Fruit fly (Drosophila melanogaster) whole organism, larva: ENCODE results near the gene CG13398.

Experiments
- noc ChIP-seq: fragments of 200-800 bp; sonication (Bioruptor generic); optimal IDR thresholded peaks from 3 replicates; lab custom pipeline; 2019; ENCODE audit warnings: missing biosample characterization, mild to moderate bottlenecking, missing genetic modification characterization, moderate library complexity

Gene CG13398

DNA sequence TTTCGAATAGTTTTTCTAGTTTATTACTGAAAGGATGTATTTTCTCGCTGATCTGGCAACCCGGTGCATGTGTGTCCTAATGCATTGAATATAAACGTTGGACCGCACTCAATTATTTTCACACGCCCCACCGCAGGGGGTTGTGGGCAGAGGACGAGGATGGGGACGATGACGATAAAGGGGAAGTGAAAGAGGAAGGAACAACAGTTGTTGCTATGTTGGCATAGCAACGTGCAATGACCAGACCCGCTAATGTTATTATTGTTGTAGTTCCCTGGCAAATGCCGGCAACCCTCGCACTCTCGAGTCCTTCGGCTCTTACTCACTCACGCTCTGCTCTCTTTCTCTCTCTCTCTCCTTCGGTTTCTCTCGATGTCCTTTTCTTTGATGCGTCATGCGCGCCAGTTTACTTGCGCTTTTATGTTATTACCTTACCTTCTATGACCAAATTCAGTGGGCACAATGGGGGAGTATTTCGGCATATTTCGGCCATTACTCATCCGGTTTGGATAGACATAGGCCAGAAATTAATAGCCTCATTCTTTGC lies 9.7 kb upstream of the CG13398 start:
- no peak for TF ChIP-seq noc

DNA sequence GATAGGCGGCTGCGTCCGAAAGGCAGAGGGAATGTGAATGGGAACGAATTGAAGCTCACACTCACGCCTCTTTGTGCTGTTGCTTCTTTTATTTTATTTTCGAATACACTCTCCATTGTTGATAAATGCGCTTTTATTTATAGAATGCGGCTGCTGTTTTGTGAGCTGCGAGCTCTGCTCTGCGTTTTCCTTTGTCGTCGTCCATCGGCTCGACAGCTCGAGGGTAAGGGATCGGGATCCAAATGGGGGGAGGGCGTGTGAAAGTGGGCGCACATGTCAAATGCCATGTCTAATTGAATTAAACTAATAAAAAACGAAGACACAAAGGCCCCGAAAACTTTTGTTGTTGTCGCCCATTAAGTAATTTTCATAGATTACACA lies 9.0 kb upstream of the CG13398 start:
- TF ChIP-seq noc, result no peak

DNA sequence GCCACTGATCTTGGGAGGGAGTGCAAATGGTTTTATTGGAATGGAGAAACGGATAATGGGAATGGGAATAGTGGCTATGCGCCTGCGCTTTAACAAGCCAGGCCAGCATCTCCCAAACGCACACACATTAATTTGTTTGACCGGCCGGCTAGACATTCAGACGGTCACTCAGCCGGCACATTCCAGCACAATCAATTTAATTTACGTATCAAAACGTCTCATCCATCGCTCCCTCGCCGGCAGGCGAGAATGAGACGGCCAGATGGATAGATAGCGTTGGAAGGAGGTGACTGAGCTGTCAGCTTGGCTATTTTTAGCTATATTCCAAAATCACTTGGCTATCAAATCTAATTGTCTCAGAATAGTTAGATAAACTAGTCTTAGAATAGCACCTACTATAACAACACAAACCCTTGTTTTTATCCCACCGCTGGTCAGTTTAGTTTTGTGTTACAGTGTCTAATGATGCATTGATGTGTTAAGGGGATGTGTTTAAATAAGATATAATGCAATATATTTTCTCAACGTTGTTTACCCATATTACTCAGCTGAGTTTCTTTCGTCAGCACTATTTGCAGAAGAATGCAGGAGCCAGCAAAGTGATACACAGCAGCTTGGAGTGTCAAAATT lies 8.5 kb upstream of the CG13398 start:
- TF ChIP-seq noc, result no peak

DNA sequence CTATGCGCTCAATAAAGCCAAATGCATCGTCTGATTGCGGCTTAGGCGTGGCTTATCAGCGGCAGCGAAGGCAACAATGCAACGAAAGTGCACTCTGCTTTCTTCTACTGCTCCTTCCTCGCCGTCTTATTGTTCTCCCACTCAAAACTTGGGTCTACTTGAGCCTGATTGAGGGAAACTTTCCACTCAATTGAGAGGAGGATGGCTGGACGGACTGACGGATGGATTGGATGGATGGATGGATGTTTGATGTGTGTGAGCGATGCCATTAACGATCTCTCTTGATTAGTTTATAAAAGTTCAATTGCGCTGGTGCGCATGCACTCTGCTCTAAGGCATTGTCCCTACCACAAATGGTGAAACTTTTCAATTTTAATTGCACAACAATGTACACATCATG lies 8.0 kb upstream of the CG13398 start:
- no peak for TF ChIP-seq noc

DNA sequence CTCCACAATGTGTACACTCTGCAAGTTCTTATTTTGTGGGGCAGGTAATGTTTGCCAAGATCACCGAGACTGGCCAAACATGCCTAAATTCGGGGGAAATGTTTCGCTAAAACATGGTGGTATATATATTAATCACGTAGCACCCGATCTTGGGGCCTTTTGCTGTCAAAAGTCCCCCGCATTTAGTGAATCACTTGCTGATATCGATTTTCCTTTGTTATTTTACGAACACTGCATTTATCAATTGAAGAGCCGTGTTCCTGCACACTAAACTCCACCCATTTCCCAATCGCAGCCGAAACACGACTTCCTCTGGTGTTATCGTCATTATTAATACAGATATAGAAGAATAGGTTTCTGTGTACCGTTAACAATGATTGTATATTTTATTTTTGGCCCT lies 6.7 kb upstream of the CG13398 start:
- no peak for TF ChIP-seq noc

DNA sequence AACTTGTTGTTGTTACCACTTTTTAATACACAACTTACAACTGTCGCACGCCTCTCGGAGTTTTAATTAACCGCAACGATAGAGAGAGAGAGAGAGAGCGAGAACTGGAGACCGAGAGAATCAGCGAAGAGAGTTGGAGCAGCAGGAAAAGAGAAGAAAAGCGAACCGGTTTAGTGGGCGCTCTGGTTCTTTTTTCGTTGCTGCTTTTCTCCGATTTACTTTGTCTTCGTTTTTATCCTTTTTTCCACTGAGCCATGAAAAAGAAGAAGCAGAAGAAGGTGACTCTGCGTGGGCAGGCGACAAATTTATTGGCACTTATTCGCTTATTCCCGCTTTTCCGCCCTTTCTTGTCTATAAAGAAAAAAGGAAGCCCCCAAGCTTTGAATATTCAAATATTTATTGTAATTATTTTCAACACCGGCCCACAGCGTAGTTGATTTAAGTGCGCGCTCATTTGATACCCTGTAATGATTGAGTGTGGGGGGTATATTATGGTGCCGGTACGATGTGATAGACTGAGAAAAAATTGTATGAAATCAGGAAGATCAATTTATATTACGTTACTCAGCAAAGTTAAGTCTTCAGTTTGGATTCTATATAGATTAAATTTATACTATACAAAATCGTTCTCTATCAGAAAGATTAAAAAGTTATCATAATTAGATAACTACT lies 5.3 kb upstream of the CG13398 start:
- TF ChIP-seq noc, result no peak

DNA sequence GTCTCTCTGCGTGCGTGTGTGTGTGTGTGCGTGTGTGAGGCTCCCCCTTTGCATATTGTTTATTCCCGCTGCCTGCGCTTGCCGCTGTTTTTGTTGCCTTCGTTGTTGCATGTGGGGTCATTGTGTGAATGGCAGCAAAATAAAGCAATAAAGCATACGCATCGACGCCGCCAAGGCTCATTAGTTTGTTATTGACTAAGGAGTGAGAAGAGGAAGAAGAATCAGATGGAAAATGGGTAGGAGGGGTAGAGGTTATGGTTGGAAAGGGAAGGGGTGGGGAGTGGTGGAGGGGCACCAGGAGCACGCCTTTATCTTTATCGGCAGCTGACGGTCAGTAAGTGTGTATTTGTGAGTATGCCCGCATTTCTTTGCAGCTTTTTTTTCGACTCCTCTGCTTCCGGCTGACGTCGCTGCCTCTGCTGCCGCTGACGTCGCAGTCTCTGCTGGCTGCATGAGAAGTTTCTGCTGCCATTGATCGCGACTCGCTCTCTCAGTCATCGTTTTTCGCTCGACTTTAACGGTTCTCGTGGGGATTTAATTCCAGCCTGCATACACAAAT lies 4.4 kb upstream of the CG13398 start:
- no peak for TF ChIP-seq noc

DNA sequence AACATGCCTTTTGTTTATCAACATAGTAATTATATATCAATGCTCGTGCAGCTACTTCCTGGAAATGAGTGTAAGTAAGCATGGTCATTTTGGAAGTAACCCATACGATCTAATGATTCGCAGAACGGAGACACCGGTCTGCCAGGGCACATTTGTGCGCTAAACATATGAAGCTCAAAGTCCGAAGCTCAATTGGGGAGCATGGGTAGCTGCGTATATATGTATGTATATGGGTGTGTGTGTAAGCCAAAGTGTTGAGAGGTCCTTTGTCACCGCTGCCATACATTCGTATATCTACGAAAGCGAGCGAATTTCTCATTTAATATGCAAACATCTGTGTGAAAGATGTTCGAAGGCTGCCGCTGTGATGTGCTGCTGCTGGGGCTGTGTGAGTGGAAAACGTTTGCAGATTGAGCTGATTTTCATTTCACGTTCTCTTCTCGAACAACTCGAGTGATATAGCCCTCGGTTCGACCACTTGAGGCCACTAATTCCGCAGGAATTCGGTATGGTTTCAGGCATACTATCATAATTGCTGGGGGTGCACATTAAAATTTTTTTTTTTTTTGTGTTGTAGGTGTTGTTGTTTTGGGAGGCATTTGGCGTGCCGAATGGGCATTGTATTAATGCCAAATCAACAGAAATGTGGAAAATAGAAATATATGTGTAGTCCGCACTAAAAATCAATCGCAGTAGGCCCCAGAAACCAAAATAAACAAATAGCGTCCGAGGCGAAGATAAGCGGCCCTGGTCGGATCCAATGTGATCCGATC lies 3.2 kb upstream of the CG13398 start:
- no peak for TF ChIP-seq noc

DNA sequence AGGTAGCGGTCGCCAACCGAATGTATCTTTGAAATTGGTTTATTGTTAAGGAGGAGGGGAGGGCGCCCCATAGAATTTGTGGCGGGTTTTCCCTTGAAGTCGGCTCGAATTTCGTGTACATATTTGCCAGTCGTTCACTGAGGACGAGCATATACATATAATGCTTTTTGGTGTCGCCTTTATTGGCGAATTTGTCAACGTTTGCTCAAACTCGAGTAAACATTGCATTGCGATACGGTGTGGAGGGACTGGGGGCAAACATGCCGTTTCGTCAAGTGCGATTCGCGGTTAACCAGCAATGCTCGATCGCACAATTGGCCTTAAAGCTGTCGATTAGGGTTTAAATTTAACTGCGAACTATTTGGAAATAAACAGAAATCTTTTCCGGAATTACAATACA lies 2.5 kb upstream of the CG13398 start:
- no peak for TF ChIP-seq noc

DNA sequence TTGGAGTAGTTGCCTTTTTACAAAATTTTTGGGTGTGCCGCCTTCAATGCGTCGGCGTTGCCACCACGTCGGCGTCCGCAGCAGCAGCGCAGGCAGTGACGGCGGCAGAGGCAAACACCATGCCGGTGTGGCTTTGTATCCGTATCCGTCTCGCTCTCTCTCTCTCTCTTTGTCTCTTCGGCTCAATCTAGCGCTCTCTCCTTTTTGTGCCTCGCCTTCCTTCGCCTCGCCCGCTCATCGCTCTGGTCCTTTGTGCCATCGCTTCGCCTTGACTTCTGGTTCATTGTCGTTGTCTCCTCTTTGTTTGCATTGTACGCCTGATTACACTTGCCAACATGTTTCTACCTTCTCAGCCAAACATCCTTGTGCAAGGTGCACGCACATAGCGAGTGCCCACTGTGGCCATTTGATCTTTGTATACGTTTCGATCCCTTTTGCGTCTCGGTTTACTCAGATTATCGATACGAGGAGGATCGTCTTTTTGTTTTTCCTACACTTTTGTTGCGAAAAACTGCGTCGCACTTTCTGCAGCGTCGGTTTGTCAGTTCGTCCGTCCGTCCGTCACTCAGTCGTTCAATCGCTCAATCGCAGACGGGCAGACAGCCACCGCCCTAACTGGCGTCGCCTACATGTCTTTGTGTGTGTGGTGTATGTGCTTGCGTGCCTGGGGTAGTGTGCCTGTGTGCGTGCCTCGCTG lies 1.4 kb upstream of the CG13398 start:
- TF ChIP-seq noc, result peak; percentile 21

DNA sequence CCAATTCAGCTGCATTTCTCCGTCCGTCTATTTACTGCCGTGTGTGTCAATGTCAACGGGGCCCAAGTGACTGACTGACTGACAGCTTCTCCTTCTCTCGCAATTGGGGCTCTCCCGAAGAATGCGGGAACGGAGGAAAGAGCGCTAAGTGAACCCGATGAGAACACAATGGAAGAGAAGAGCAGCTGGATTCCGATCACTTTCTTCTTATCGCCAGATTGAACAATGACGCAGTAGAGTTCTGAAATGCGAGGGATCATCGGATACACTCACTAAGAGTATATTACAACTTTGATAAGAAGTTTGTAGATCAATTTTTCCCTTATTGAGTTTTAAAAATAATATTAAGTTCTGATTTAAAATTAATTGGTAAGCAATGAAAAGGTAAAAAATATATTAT lies 3.5 kb downstream of the CG13398 start, which contains the start of gene Naglu:
Gene Naglu, minus strand, starts transcription at position 339 of the 400 bp plus-strand sequence.
- no peak for TF ChIP-seq noc

DNA sequence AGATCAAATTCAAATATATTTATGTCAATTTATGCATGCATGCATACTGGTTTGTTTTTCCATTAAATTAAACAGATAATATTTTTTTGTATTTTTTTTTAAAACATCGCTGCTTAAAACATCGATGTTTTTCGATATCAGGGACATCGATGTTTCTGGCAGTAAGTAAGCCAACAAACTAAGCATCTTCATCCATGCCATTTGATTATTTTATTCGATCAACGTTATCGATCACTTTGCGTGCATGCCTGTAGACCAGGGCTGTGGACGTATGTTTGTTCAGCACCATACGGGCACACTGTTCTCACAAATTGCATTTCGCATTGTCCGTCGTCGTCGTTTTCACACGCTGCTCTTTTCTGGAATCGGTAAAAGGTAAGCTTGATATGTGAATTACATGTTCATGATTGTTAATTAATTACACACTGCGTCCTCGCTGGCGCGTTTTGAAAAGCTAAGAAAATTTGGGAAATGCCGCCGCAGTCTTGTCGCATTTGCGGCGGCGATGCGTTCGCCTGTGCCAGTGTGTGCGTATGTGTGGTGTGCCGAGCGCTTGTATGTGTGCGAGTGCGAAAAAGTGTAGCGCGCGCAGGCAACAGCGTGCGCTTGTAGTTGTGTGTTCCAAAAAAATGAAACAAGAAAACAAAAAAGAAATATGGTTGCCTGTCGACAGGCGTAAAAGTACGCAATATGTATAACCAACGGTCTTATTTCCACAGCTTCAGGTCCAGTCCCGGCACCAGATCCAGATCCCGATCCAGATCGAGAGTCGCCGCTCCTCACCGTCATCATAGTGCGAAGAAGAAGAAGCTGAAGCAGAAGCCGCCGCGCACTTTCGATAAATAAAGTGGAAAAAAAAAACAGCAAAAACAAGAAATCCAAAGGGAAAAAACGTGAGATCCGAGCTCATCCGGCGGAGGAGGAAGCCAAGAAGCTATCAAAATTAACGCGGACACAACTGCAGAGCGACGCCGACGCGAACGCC lies 11.5 kb downstream of the CG13398 start, which contains the start of gene emb:
Gene emb, plus strand, starts transcription at position 288 of the 985 bp plus-strand sequence.
- peak; percentile 44 for TF ChIP-seq noc

DNA sequence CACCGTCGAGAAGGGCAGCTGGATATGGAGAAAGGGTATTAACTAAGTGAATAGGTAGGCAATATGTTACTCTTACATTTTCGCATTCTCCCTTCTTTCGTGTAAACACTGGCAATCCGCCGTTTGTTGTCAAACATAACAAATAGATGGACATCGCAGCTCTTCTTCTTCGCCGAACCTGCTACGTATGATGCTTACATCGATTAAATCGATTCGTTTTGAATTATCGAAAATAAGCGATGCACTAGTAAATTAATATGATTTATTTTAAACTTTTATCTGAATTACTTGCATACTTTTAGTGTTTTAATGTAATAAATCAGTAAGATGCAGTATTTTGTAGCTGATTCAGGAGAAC lies 12.1 kb downstream of the CG13398 start, which contains the start of gene fy:
Gene fy, minus strand, starts transcription at position 353 of the 358 bp plus-strand sequence.
- TF ChIP-seq noc, result no peak

DNA sequence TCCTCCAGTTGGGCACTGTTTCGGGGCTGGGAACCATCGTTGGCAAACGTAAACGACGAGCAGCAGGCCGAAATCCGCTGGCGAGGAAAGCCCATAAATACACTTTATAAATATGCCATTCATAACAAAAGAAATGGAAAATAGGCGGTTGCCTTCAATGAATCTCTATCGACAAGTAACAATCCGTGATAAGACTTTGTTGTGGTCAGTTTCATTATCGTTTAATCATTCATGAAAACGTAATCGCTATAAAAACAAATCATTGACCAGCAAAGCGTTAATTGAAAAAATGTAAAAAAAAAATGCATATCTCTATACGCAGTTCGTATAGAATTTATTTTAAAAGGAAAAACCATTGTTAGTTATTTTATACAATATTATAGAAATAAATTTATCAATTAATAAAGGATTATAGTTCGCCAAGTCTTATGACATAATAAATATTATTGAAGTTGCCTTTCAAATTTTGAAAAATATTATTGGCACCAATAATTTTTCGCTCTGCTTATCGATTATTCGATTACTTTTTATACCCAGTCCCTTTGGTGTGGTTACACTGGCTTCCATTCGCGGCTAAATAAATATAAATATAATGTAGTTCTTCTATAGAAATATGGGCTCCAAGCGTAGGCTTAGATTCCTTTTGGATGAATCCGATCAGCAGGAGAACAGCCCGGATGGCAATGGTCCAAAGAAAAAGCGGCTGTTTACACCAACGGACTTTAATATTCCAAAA lies 15.0 kb downstream of the CG13398 start, which contains the start of gene CG31898:
Gene CG31898, plus strand, starts transcription at position 559 of the 736 bp plus-strand sequence.
- TF ChIP-seq noc, result no peak
